Fruit fly (Drosophila melanogaster) whole organism, prepupa: ENCODE results near the gene CG31064.

Experiments used
- Blimp-1 ChIP-seq: fragments of 200-800 bp; sonication (Bioruptor generic); optimal IDR thresholded peaks from 3 replicates; lab custom pipeline; 2017; ENCODE audit warnings: missing biosample characterization, missing genetic modification characterization, mild to moderate bottlenecking, moderate library complexity, missing genetic modification reagents
- CG10631 ChIP-seq: fragments of 200-800 bp; sonication (Bioruptor generic); optimal IDR thresholded peaks from 2 replicates; lab custom pipeline; 2016; ENCODE audit warnings: missing biosample characterization, missing genetic modification characterization
- CG10669 ChIP-seq: fragments of 200-800 bp; sonication (Bioruptor generic); optimal IDR thresholded peaks from 3 replicates; lab custom pipeline; 2018; ENCODE audit warnings: missing biosample characterization, mild to moderate bottlenecking, missing genetic modification characterization, moderate library complexity
- CG11294 ChIP-seq: fragments of 200-800 bp; sonication (Bioruptor generic); IDR thresholded peaks from 2 replicates; pipeline ENCODE4 v1.3.6; 2022; ENCODE audit warnings: missing biosample characterization, missing genetic modification characterization
- CG11902 ChIP-seq: fragments of 200-800 bp; sonication (Bioruptor generic); optimal IDR thresholded peaks from 3 replicates; lab custom pipeline; 2016; ENCODE audit warnings: missing biosample characterization, missing genetic modification characterization
- CG15336 ChIP-seq: fragments of 200-800 bp; sonication (Bioruptor generic); IDR thresholded peaks from 2 replicates; pipeline ENCODE4 v1.3.6; 2022; ENCODE audit warnings: missing biosample characterization, missing genetic modification characterization
- CG1621 ChIP-seq: fragments of 200-800 bp; sonication (Bioruptor generic); optimal IDR thresholded peaks from 3 replicates; lab custom pipeline; 2018; ENCODE audit warnings: missing biosample characterization, mild to moderate bottlenecking, missing genetic modification characterization
- CG16779 ChIP-seq: fragments of 200-800 bp; sonication (Bioruptor generic); optimal IDR thresholded peaks from 3 replicates; lab custom pipeline; 2017; ENCODE audit warnings: missing biosample characterization, mild to moderate bottlenecking, missing genetic modification characterization
- CG3032 ChIP-seq: fragments of 200-800 bp; optimal IDR thresholded peaks from 2 replicates; lab custom pipeline; 2019; ENCODE audit warnings: missing biosample characterization, mild to moderate bottlenecking, missing genetic modification characterization, moderate library complexity
- CG32006 ChIP-seq: fragments of 200-800 bp; sonication (Bioruptor generic); optimal IDR thresholded peaks from 3 replicates; lab custom pipeline; 2017; ENCODE audit warnings: missing biosample characterization, mild to moderate bottlenecking, missing genetic modification characterization
- CG34406 ChIP-seq: fragments of 200-800 bp; sonication (Bioruptor generic); optimal IDR thresholded peaks from 3 replicates; lab custom pipeline; 2016; ENCODE audit warnings: missing biosample characterization, missing genetic modification characterization
- CG3919 ChIP-seq: fragments of 200-800 bp; sonication (Bioruptor generic); optimal IDR thresholded peaks from 3 replicates; lab custom pipeline; 2016; ENCODE audit warnings: missing biosample characterization, missing genetic modification characterization
- CG4318 ChIP-seq: fragments of 200-800 bp; sonication (Bioruptor generic); optimal IDR thresholded peaks from 3 replicates; lab custom pipeline; 2017; ENCODE audit warnings: missing biosample characterization, mild to moderate bottlenecking, missing genetic modification characterization
- CG6163 ChIP-seq: fragments of 200-800 bp; sonication (Bioruptor generic); IDR thresholded peaks from 3 replicates; pipeline ENCODE4 v1.3.6; 2022; ENCODE audit warnings: missing biosample characterization, missing genetic modification characterization
- CG6276 ChIP-seq: fragments of 200-800 bp; sonication (Bioruptor generic); optimal IDR thresholded peaks from 2 replicates; lab custom pipeline; 2017; ENCODE audit warnings: missing biosample characterization, mild to moderate bottlenecking, missing genetic modification characterization
- CG6808 ChIP-seq: fragments of 200-800 bp; sonication (Bioruptor generic); optimal IDR thresholded peaks from 3 replicates; lab custom pipeline; 2017; ENCODE audit warnings: missing biosample characterization, missing genetic modification characterization, mild to moderate bottlenecking, moderate library complexity, missing genetic modification reagents
- CG8119 ChIP-seq: fragments of 200-800 bp; sonication (Bioruptor generic); IDR thresholded peaks from 3 replicates; pipeline ENCODE4 v1.3.6; 2022; ENCODE audit warnings: missing biosample characterization, missing genetic modification characterization
- CG8319 ChIP-seq: fragments of 200-800 bp; sonication (Bioruptor generic); optimal IDR thresholded peaks from 3 replicates; lab custom pipeline; 2016; ENCODE audit warnings: missing biosample characterization, missing genetic modification characterization
- CG8632 ChIP-seq: fragments of 200-800 bp; sonication (Bioruptor generic); optimal IDR thresholded peaks from 3 replicates; lab custom pipeline; 2016; ENCODE audit warnings: missing biosample characterization, missing genetic modification characterization
- CG9139 ChIP-seq: fragments of 200-800 bp; sonication (Bioruptor generic); optimal IDR thresholded peaks from 3 replicates; lab custom pipeline; 2017; ENCODE audit warnings: missing biosample characterization, mild to moderate bottlenecking, missing genetic modification characterization
- Eip78C ChIP-seq: fragments of 200-800 bp; sonication (Bioruptor generic); peaks from one replicate; lab custom pipeline; 2016; ENCODE audit warnings: missing biosample characterization, missing genetic modification characterization
- Eip93F ChIP-seq: fragments of 200-800 bp; sonication (Bioruptor generic); optimal IDR thresholded peaks from 2 replicates; lab custom pipeline; 2016; ENCODE audit warnings: missing biosample characterization, mild to moderate bottlenecking, missing genetic modification characterization
- Ets21C ChIP-seq: fragments of 200-800 bp; sonication (Bioruptor generic); optimal IDR thresholded peaks from 3 replicates; lab custom pipeline; 2016; ENCODE audit warnings: missing biosample characterization, missing genetic modification characterization
- Ets96B ChIP-seq: fragments of 200-800 bp; optimal IDR thresholded peaks from 2 replicates; lab custom pipeline; 2019; ENCODE audit warnings: missing biosample characterization, mild to moderate bottlenecking, missing genetic modification characterization, moderate library complexity
- Gug ChIP-seq: fragments of 200-800 bp; sonication (Bioruptor generic); IDR thresholded peaks from 2 replicates; pipeline ENCODE4 v1.3.6; 2022; ENCODE audit warnings: missing biosample characterization, missing genetic modification characterization
- Hr38 ChIP-seq: sonication (Bioruptor generic); optimal IDR thresholded peaks from 2 replicates; lab custom pipeline; 2016; ENCODE audit warnings: missing biosample characterization, missing genetic modification characterization
- Hr39 ChIP-seq: fragments of 200-800 bp; sonication (Bioruptor generic); optimal IDR thresholded peaks from 2 replicates; lab custom pipeline; 2016; ENCODE audit warnings: missing biosample characterization, missing genetic modification characterization
- Met ChIP-seq: fragments of 200-800 bp; sonication (Bioruptor generic); optimal IDR thresholded peaks from 3 replicates; lab custom pipeline; 2016; ENCODE audit warnings: missing biosample characterization, missing genetic modification characterization
- Smox ChIP-seq: fragments of 200-800 bp; sonication (Bioruptor generic); optimal IDR thresholded peaks from 3 replicates; lab custom pipeline; 2016; ENCODE audit warnings: missing biosample characterization, missing genetic modification characterization
- Sox14 ChIP-seq: fragments of 200-800 bp; sonication (Bioruptor generic); optimal IDR thresholded peaks from 3 replicates; lab custom pipeline; 2016; ENCODE audit warnings: missing biosample characterization, missing genetic modification characterization
- Sox15 ChIP-seq: fragments of 200-800 bp; sonication (Bioruptor generic); optimal IDR thresholded peaks from 3 replicates; lab custom pipeline; 2016; ENCODE audit warnings: missing biosample characterization, missing genetic modification characterization
- acj6 ChIP-seq: fragments of 200-800 bp; sonication (Bioruptor generic); optimal IDR thresholded peaks from 3 replicates; lab custom pipeline; 2016; ENCODE audit warnings: missing biosample characterization, missing genetic modification characterization
- cyc ChIP-seq: fragments of 200-800 bp; sonication (Bioruptor generic); optimal IDR thresholded peaks from 3 replicates; lab custom pipeline; 2016; ENCODE audit warnings: missing biosample characterization, missing genetic modification characterization
- dsx ChIP-seq: fragments of 200-800 bp; optimal IDR thresholded peaks from 3 replicates; lab custom pipeline; 2019; ENCODE audit warnings: missing biosample characterization, mild to moderate bottlenecking, missing genetic modification characterization, moderate library complexity; ENCODE audit not compliant: poor library complexity, severe bottlenecking
- esn ChIP-seq: fragments of 200-800 bp; sonication (Bioruptor generic); optimal IDR thresholded peaks from 2 replicates; lab custom pipeline; 2016; ENCODE audit warnings: missing biosample characterization, mild to moderate bottlenecking, missing genetic modification characterization, moderate library complexity
- fd59A ChIP-seq: fragments of 200-800 bp; sonication (Bioruptor generic); optimal IDR thresholded peaks from 2 replicates; lab custom pipeline; 2017; ENCODE audit warnings: missing biosample characterization, mild to moderate bottlenecking, missing genetic modification characterization, missing genetic modification reagents
- fd85E ChIP-seq: fragments of 200-800 bp; sonication (Bioruptor generic); optimal IDR thresholded peaks from 3 replicates; lab custom pipeline; 2016; ENCODE audit warnings: missing biosample characterization, missing genetic modification characterization
- fkh ChIP-seq: fragments of 200-800 bp; sonication (Bioruptor generic); optimal IDR thresholded peaks from 3 replicates; lab custom pipeline; 2017; ENCODE audit warnings: missing biosample characterization, mild to moderate bottlenecking, missing genetic modification characterization, moderate library complexity
- net ChIP-seq: fragments of 200-800 bp; sonication (Bioruptor generic); optimal IDR thresholded peaks from 3 replicates; lab custom pipeline; 2016; ENCODE audit warnings: missing biosample characterization, missing genetic modification characterization
- spab ChIP-seq: fragments of 200-800 bp; sonication (Bioruptor generic); optimal IDR thresholded peaks from 2 replicates; lab custom pipeline; 2017; ENCODE audit warnings: missing biosample characterization, mild to moderate bottlenecking, missing genetic modification characterization, missing genetic modification reagents
- ss ChIP-seq, 2 experiments: fragments of 200-800 bp; sonication (Bioruptor generic); optimal IDR thresholded peaks; 2 replicates in 1 of 2; 3 replicates in 1 of 2; lab custom pipeline; 2017 to 2018; ENCODE audit warnings: mild to moderate bottlenecking in 2 of 2, missing biosample characterization in 2 of 2, missing genetic modification characterization in 2 of 2, moderate library complexity in 1 of 2
- topi ChIP-seq: fragments of 200-800 bp; sonication (Bioruptor generic); optimal IDR thresholded peaks from 3 replicates; lab custom pipeline; 2016; ENCODE audit warnings: missing biosample characterization, missing genetic modification characterization
- vri ChIP-seq: fragments of 200-800 bp; sonication (Bioruptor generic); optimal IDR thresholded peaks from 3 replicates; lab custom pipeline; 2016; ENCODE audit warnings: missing biosample characterization, mild to moderate bottlenecking, missing genetic modification characterization

The CG31064 gene

dm6 chr3R:27238438-27239301, at the start of gene CG31064, which contains the start of gene PolA2:
TSS of gene CG31064 (minus strand) at chr3R:27239085.
TSS of gene PolA2 (plus strand) at chr3R:27239163.
- no peak for TF ChIP-seq Ets21C (GFP tag; lab: Kevin White, UChicago)
- TF ChIP-seq Sox15 = no peak
- TF ChIP-seq Met (GFP tag; lab: Kevin White, UChicago) = no peak
- TF ChIP-seq CG1621 (tag; lab: Kevin White, UChicago) = peak; percentile 37
- TF ChIP-seq CG8119 (GFP tag; lab: Robert Waterston, UW) = no peak
- no peak for TF ChIP-seq CG4318 (GFP tag; lab: Kevin White, UChicago)
- TF ChIP-seq fd59A (GFP tag; lab: Kevin White, UChicago) = no peak
- TF ChIP-seq Sox14 (GFP tag; lab: Kevin White, UChicago) = no peak
- TF ChIP-seq CG15336 = no peak
- TF ChIP-seq fkh (GFP tag; lab: Kevin White, UChicago) = peak; percentile 95
- peak; percentile 0 for TF ChIP-seq esn

DNA sequence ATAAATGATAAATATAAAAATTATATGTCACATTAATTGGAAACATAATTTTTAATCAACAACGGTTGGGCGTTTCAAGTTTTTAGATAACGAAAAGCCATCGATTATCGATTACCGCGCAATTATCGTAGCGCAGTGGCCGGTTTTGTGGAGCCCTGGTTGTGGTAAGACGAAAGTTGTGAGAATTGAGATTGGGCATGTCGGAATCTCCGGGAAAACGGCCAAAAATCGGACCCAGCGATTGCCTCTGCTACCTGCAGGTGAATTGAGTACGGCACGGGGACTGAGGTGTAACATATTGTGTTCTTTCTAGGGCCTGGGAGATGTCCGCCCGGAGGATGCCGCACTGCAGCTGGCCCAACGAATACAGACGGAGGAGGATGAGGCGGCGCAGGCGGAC, 44.8 kb upstream of the CG31064 start, which contains the start of gene CG3368:
CG3368 (plus strand) TSS at position 136 of the 400 bp plus-strand sequence.
- TF ChIP-seq CG1621 (tag; lab: Kevin White, UChicago) = peak; percentile 2
- no peak for TF ChIP-seq Hr39
- TF ChIP-seq Eip93F (GFP tag; lab: Kevin White, UChicago) = peak; percentile 9
- TF ChIP-seq CG6808 (GFP tag; lab: Kevin White, UChicago) = peak; percentile 71

- TF ChIP-seq CG8119 (GFP tag; lab: Robert Waterston, UW) (peak; percentile 61; the same call in 2 of the 3 replicates), Eip78C (peak; percentile 92), vri (peak; percentile 31), CG3919 (GFP tag; lab: Kevin White, UChicago) (peak; percentile 40), Hr38 (GFP tag; lab: Kevin White, UChicago) (no peak), CG6163 (0 out of 3 replicates have a peak, but pooled peaks have one; percentile 50), CG8632 (GFP tag; lab: Kevin White, UChicago) (peak; percentile 37), CG10631 (GFP tag; lab: Kevin White, UChicago) (peak; percentile 54), Gug (GFP tag; lab: Robert Waterston, UW) (peak; percentile 36; the same call in 1 of the 2 replicates), Ets21C (GFP tag; lab: Kevin White, UChicago) (peak; percentile 47), Sox14 (GFP tag; lab: Kevin White, UChicago) (peak; percentile 59), CG4318 (GFP tag; lab: Kevin White, UChicago) (peak; percentile 52), CG9139 (peak; percentile 32), Smox (peak; percentile 54), CG11294 (GFP tag; lab: Robert Waterston, UW) (peak; percentile 26; the same call in 1 of the 2 replicates), net (GFP tag; lab: Kevin White, UChicago) (peak; percentile 51), fd59A (GFP tag; lab: Kevin White, UChicago) (peak; percentile 26), esn (peak; percentile 66), CG11902 (GFP tag; lab: Kevin White, UChicago) (peak; percentile 29), Met (GFP tag; lab: Kevin White, UChicago) (peak; percentile 48), topi (peak; percentile 61), CG3032 (tag; lab: Kevin White, UChicago) (peak; percentile 60), CG16779 (tag; lab: Kevin White, UChicago) (no peak), Blimp-1 (GFP tag; lab: Kevin White, UChicago) (peak; percentile 5), CG6808 (GFP tag; lab: Kevin White, UChicago) (peak; percentile 39), acj6 (GFP tag; lab: Kevin White, UChicago) (peak; percentile 53), CG32006 (GFP tag; lab: Kevin White, UChicago) (peak; percentile 76), cyc (peak; percentile 58), spab (GFP tag; lab: Kevin White, UChicago) (peak; percentile 28), dsx (GFP tag; lab: Kevin White, UChicago) (peak; percentile 31), Sox15 (peak; percentile 48), Ets96B (tag; lab: Kevin White, UChicago) (peak; percentile 25), fd85E (GFP tag; lab: Kevin White, UChicago) (no peak), CG6276 (GFP tag; lab: Kevin White, UChicago) (peak; percentile 62), CG34406 (GFP tag; lab: Kevin White, UChicago) (peak; percentile 14), CG1621 (tag; lab: Kevin White, UChicago) (no peak), CG15336 (peak; percentile 60), CG10669 (GFP tag; lab: Kevin White, UChicago) (peak; percentile 60), ss (GFP tag; optimal IDR thresholded peaks at IDR 0.05; lab: Kevin White, UChicago) (no peak), CG8319 (GFP tag; lab: Kevin White, UChicago) (no peak)
Measured at dm6 chr3R:27282286-27282685, 43.4 kb upstream of the CG31064 start, which contains the start of gene mrt. TSS of gene mrt (minus strand) at chr3R:27282661.
